Worm (Caenorhabditis elegans) whole organism, L3 larva: ENCODE data around the gene C17H12.3.

Experiments used
- aly-2 ChIP-seq: fragments of 150-350 bp; optimal IDR thresholded peaks from 2 replicates; lab custom pipeline; 2014; ENCODE audit warnings: missing biosample characterization, missing genetic modification characterization
- ama-1 ChIP-seq: fragments of 150-350 bp; optimal IDR thresholded peaks from 2 replicates; lab custom pipeline; 2018
- ceh-28 ChIP-seq: fragments of 150-350 bp; optimal IDR thresholded peaks from 2 replicates; lab custom pipeline; 2014; ENCODE audit warnings: missing biosample characterization, missing genetic modification reagents, missing genetic modification characterization
- ceh-82 ChIP-seq: fragments of 150-350 bp; optimal IDR thresholded peaks from 2 replicates; lab custom pipeline; 2014; ENCODE audit warnings: missing biosample characterization, missing genetic modification characterization
- ceh-9 ChIP-seq: sonication (generic microtip); optimal IDR thresholded peaks from 2 replicates; lab custom pipeline; 2018; ENCODE audit warnings: missing biosample characterization, missing genetic modification characterization
- egl-27 ChIP-seq: sonication (generic microtip); optimal IDR thresholded peaks from 4 replicates; lab custom pipeline; 2017; ENCODE audit warnings: missing biosample characterization, missing genetic modification reagents, missing genetic modification characterization
- egl-5 ChIP-seq: fragments of 150-350 bp; optimal IDR thresholded peaks from 2 replicates; lab custom pipeline; 2017; ENCODE audit warnings: missing biosample characterization, missing genetic modification reagents, missing genetic modification characterization, inconsistent platforms
- elt-2 ChIP-seq: sonication (generic microtip); optimal IDR thresholded peaks from 2 replicates; lab custom pipeline; 2016; ENCODE audit warnings: missing genetic modification reagents, mild to moderate bottlenecking, missing genetic modification characterization, missing compliant biosample characterization
- elt-3 ChIP-seq, 3 experiments: fragments of 150-350 bp in 1 of 3; sonication (generic microtip) in 2 of 3; optimal IDR thresholded peaks; 2 replicates in 2 of 3; 4 replicates in 1 of 3; lab custom pipeline; 2014 to 2017; ENCODE audit warnings: missing biosample characterization in 3 of 3, missing genetic modification characterization in 3 of 3
- eor-1 ChIP-seq, 2 experiments: fragments of 150-350 bp; optimal IDR thresholded peaks; 2 replicates each; lab custom pipeline; 2014 to 2018; ENCODE audit warnings: missing biosample characterization in 2 of 2, missing genetic modification characterization in 2 of 2
- fkh-10 ChIP-seq: sonication (generic microtip); optimal IDR thresholded peaks from 2 replicates; lab custom pipeline; 2017; ENCODE audit warnings: missing biosample characterization, missing genetic modification reagents, missing genetic modification characterization
- fos-1 ChIP-seq: fragments of 150-350 bp; optimal IDR thresholded peaks from 2 replicates; lab custom pipeline; 2014; ENCODE audit warnings: missing biosample characterization, missing genetic modification characterization
- hmg-11 ChIP-seq: sonication (generic microtip); optimal IDR thresholded peaks from 2 replicates; lab custom pipeline; 2016; ENCODE audit warnings: missing genetic modification characterization, missing compliant biosample characterization
- jun-1 ChIP-seq: fragments of 150-350 bp; optimal IDR thresholded peaks from 2 replicates; lab custom pipeline; 2014; ENCODE audit warnings: missing biosample characterization, missing genetic modification reagents, missing genetic modification characterization
- lin-15B ChIP-seq: fragments of 150-350 bp; optimal IDR thresholded peaks from 2 replicates; lab custom pipeline; 2014; ENCODE audit warnings: missing biosample characterization, missing genetic modification characterization
- lin-39 ChIP-seq: fragments of 150-350 bp; optimal IDR thresholded peaks from 2 replicates; lab custom pipeline; 2018; ENCODE audit warnings: missing biosample characterization, missing genetic modification reagents, missing genetic modification characterization
- mdl-1 ChIP-seq: fragments of 150-350 bp; optimal IDR thresholded peaks from 2 replicates; lab custom pipeline; 2014; ENCODE audit warnings: missing biosample characterization, missing genetic modification characterization
- mml-1 ChIP-seq: fragments of 150-350 bp; sonication (generic microtip); optimal IDR thresholded peaks from 3 replicates; lab custom pipeline; 2014; ENCODE audit warnings: missing biosample characterization, missing genetic modification characterization
- nfya-1 ChIP-seq: sonication (generic microtip); optimal IDR thresholded peaks from 2 replicates; lab custom pipeline; 2017; ENCODE audit warnings: missing genetic modification characterization, mild to moderate bottlenecking, missing compliant biosample characterization, antibody characterized with exemption, moderate library complexity; ENCODE audit not compliant: insufficient read depth
- nhr-11 ChIP-seq: fragments of 150-350 bp; optimal IDR thresholded peaks from 2 replicates; lab custom pipeline; 2014; ENCODE audit warnings: missing biosample characterization, missing genetic modification characterization
- nhr-12 ChIP-seq: fragments of 150-350 bp; optimal IDR thresholded peaks from 2 replicates; lab custom pipeline; 2014; ENCODE audit warnings: missing biosample characterization, missing genetic modification characterization
- nhr-23 ChIP-seq: fragments of 150-350 bp; optimal IDR thresholded peaks from 2 replicates; lab custom pipeline; 2014; ENCODE audit warnings: missing biosample characterization, missing genetic modification reagents, missing genetic modification characterization
- nhr-237 ChIP-seq: fragments of 150-350 bp; optimal IDR thresholded peaks from 2 replicates; lab custom pipeline; 2014; ENCODE audit warnings: missing biosample characterization, missing genetic modification characterization
- nhr-25 ChIP-seq: sonication (generic microtip); optimal IDR thresholded peaks from 2 replicates; lab custom pipeline; 2017; ENCODE audit warnings: missing biosample characterization, missing genetic modification characterization
- nhr-43 ChIP-seq: sonication (generic microtip); optimal IDR thresholded peaks from 2 replicates; lab custom pipeline; 2016; ENCODE audit warnings: mild to moderate bottlenecking, missing genetic modification characterization, missing compliant biosample characterization; ENCODE audit not compliant: poor library complexity, severe bottlenecking
- nhr-67 ChIP-seq: fragments of 150-350 bp; optimal IDR thresholded peaks from 2 replicates; lab custom pipeline; 2014; ENCODE audit warnings: missing biosample characterization, missing genetic modification characterization
- nhr-76 ChIP-seq: fragments of 150-350 bp; sonication (generic microtip); optimal IDR thresholded peaks from 5 replicates; lab custom pipeline; 2014; ENCODE audit warnings: missing biosample characterization, missing genetic modification characterization
- nhr-77 ChIP-seq: fragments of 150-350 bp; optimal IDR thresholded peaks from 2 replicates; lab custom pipeline; 2014; ENCODE audit warnings: missing biosample characterization, missing genetic modification characterization
- pha-4 ChIP-seq: fragments of 150-350 bp; optimal IDR thresholded peaks from 2 replicates; lab custom pipeline; 2014; ENCODE audit warnings: missing biosample characterization, missing genetic modification reagents, missing genetic modification characterization
- pqm-1 ChIP-seq: fragments of 150-350 bp; optimal IDR thresholded peaks from 2 replicates; lab custom pipeline; 2017; ENCODE audit warnings: missing biosample characterization, missing genetic modification characterization, inconsistent platforms
- sea-2 ChIP-seq: fragments of 150-350 bp; sonication (generic microtip); optimal IDR thresholded peaks from 4 replicates; lab custom pipeline; 2014; ENCODE audit warnings: missing biosample characterization, missing genetic modification reagents, missing genetic modification characterization
- skn-1 ChIP-seq: fragments of 150-350 bp; optimal IDR thresholded peaks from 2 replicates; lab custom pipeline; 2014; ENCODE audit warnings: missing biosample characterization, missing genetic modification characterization
- snpc-4 ChIP-seq: fragments of 150-350 bp; optimal IDR thresholded peaks from 2 replicates; lab custom pipeline; 2014; ENCODE audit warnings: missing biosample characterization, missing genetic modification characterization
- tbx-2 ChIP-seq: sonication (generic microtip); optimal IDR thresholded peaks from 2 replicates; lab custom pipeline; 2016; ENCODE audit warnings: mild to moderate bottlenecking, missing genetic modification characterization, missing compliant biosample characterization
- unc-62 ChIP-seq: fragments of 150-350 bp; sonication (generic microtip); optimal IDR thresholded peaks from 4 replicates; lab custom pipeline; 2014; ENCODE audit warnings: missing biosample characterization, missing genetic modification reagents, missing genetic modification characterization
- zag-1 ChIP-seq: fragments of 150-350 bp; optimal IDR thresholded peaks from 2 replicates; lab custom pipeline; 2014; ENCODE audit warnings: missing biosample characterization, missing genetic modification characterization
- ztf-11 ChIP-seq: fragments of 150-350 bp; optimal IDR thresholded peaks from 2 replicates; lab custom pipeline; 2014; ENCODE audit warnings: missing biosample characterization, missing genetic modification characterization

The C17H12.3 gene

ce11 chrIV:6785151-6785550 lies 10.3 kb downstream of the C17H12.3 start, which contains the start of gene dyci-1:
dyci-1 (minus strand) TSS chrIV:6785272.
- TF ChIP-seq ceh-28 (tag; lab: Kevin White, UChicago) (peak; percentile 17), elt-3 (tag; optimal IDR thresholded peaks at IDR 0.05; lab: Kevin White, UChicago) (no peak), nfya-1 (tag; lab: Kevin White, UChicago) (peak; percentile 32), elt-2 (peak; percentile 22), nhr-237 (no peak), snpc-4 (tag; lab: Kevin White, UChicago) (peak; percentile 13), nhr-12 (no peak), unc-62 (GFP tag; lab: Kevin White, UChicago) (no peak), nhr-76 (no peak), pha-4 (peak; percentile 87), lin-15B (tag; lab: Kevin White, UChicago) (peak; percentile 30), nhr-25 (tag; lab: Kevin White, UChicago) (peak; percentile 30)
- TF ChIP-seq, all 47 proteins: peak for 7

ce11 chrIV:6777156-6777555 lies 18.3 kb downstream of the C17H12.3 start:
- peak; percentile 57 for TF ChIP-seq pha-4
- TF ChIP-seq zag-1: no peak
- no peak for TF ChIP-seq nhr-67 (tag; lab: Kevin White, UChicago)
- no peak for TF ChIP-seq mdl-1 (tag; lab: Kevin White, UChicago)
- TF ChIP-seq jun-1 (tag; lab: Kevin White, UChicago): no peak
- no peak for TF ChIP-seq fkh-10
- no peak for TF ChIP-seq nhr-43 (tag; lab: Kevin White, UChicago)

ce11 chrIV:6771556-6771955 lies 23.9 kb downstream of the C17H12.3 start:
- TF ChIP-seq eor-1 (tag; optimal IDR thresholded peaks at IDR 0.05; lab: Kevin White, UChicago) (no peak), pqm-1 (tag; lab: Kevin White, UChicago) (peak; percentile 77), pha-4 (peak; percentile 45), elt-2 (peak; percentile 67), ceh-28 (tag; lab: Kevin White, UChicago) (peak; percentile 12), tbx-2 (tag; lab: Kevin White, UChicago) (no peak)

- TF ChIP-seq elt-2 (peak; percentile 51), lin-15B (tag; lab: Kevin White, UChicago) (no peak), nhr-11 (no peak)
Measured at ce11 chrIV:6770407-6770883, 25.0 kb downstream of the C17H12.3 start, which contains the start of gene anat-1. anat-1 (plus strand) TSS chrIV:6770833.

ce11 chrIV:6767240-6767639 lies 28.2 kb downstream of the C17H12.3 start:
- TF ChIP-seq nhr-23: no peak
- peak; percentile 53 for TF ChIP-seq hmg-11 (tag; lab: Kevin White, UChicago)
- TF ChIP-seq pha-4: peak; percentile 74
- TF ChIP-seq snpc-4 (tag; lab: Kevin White, UChicago): no peak
- TF ChIP-seq elt-2: peak; percentile 49
- TF ChIP-seq ztf-11 (tag; lab: Kevin White, UChicago): no peak
- TF ChIP-seq nfya-1 (tag; lab: Kevin White, UChicago): peak; percentile 80
- peak; percentile 61 for TF ChIP-seq jun-1 (tag; lab: Kevin White, UChicago)
- no peak for TF ChIP-seq nhr-77
- peak; percentile 43 for TF ChIP-seq egl-5
- peak; percentile 78 for TF ChIP-seq ceh-28 (tag; lab: Kevin White, UChicago)
- no peak for TF ChIP-seq egl-27
- TF ChIP-seq fkh-10: peak; percentile 35
- TF ChIP-seq lin-15B (tag; lab: Kevin White, UChicago): peak; percentile 44
- no peak for TF ChIP-seq nhr-76
- no peak for TF ChIP-seq fos-1 (tag; lab: Kevin White, UChicago)
- no peak for TF ChIP-seq tbx-2 (tag; lab: Kevin White, UChicago)
- no peak for TF ChIP-seq ama-1 (lab: Kevin White, UChicago)
- no peak for TF ChIP-seq mdl-1 (tag; lab: Kevin White, UChicago)
- TF ChIP-seq sea-2 (GFP tag; lab: Kevin White, UChicago): no peak
- TF ChIP-seq nhr-237: no peak
- no peak for TF ChIP-seq mml-1
- peak; percentile 29 for TF ChIP-seq lin-39 (tag; lab: Kevin White, UChicago)
- peak; percentile 65 for TF ChIP-seq pqm-1 (tag; lab: Kevin White, UChicago)
- peak; percentile 65 for TF ChIP-seq skn-1
- TF ChIP-seq ceh-9 (tag; lab: Kevin White, UChicago): no peak
- TF ChIP-seq aly-2 (tag; lab: Kevin White, UChicago): no peak
- TF ChIP-seq nhr-43 (tag; lab: Kevin White, UChicago): no peak
- no peak for TF ChIP-seq eor-1 (tag; optimal IDR thresholded peaks at IDR 0.05; lab: Kevin White, UChicago)
- no peak for TF ChIP-seq unc-62 (GFP tag; lab: Kevin White, UChicago)
- TF ChIP-seq ceh-82 (tag; lab: Kevin White, UChicago): no peak
- TF ChIP-seq nhr-25 (tag; lab: Kevin White, UChicago): no peak
